Fruit fly (Drosophila melanogaster) whole organism, embryonic: Measurements from ENCODE around the gene CCHa1.

ENCODE experiments used
- CG10209 ChIP-seq: fragments of 200-800 bp; sonication (Bioruptor generic); optimal IDR thresholded peaks from 3 replicates; lab custom pipeline; 2017; ENCODE audit warnings: missing biosample characterization, mild to moderate bottlenecking, missing genetic modification characterization, missing genetic modification reagents
- CG10267 ChIP-seq: fragments of 200-800 bp; sonication (Bioruptor generic); optimal IDR thresholded peaks from 2 replicates; lab custom pipeline; 2018; ENCODE audit warnings: missing biosample characterization, mild to moderate bottlenecking, missing genetic modification characterization, moderate library complexity
- CG11247 ChIP-seq: fragments of 200-800 bp; sonication (Bioruptor generic); IDR thresholded peaks from 2 replicates; pipeline ENCODE4 v1.3.6; 2022; ENCODE audit warnings: missing biosample characterization, missing genetic modification characterization
- CG13775 ChIP-seq: fragments of 200-800 bp; sonication (Bioruptor generic); optimal IDR thresholded peaks from 3 replicates; lab custom pipeline; 2017; ENCODE audit warnings: missing biosample characterization, mild to moderate bottlenecking, missing genetic modification characterization
- CG1529 ChIP-seq: fragments of 200-800 bp; sonication (Bioruptor generic); optimal IDR thresholded peaks from 3 replicates; lab custom pipeline; 2018; ENCODE audit warnings: missing biosample characterization, missing genetic modification characterization
- CG1603 ChIP-seq: fragments of 200-800 bp; sonication (Bioruptor generic); optimal IDR thresholded peaks from 2 replicates; lab custom pipeline; 2019; ENCODE audit warnings: missing biosample characterization, mild to moderate bottlenecking, missing genetic modification characterization, moderate library complexity
- CG17186 ChIP-seq: fragments of 200-800 bp; sonication (Bioruptor generic); optimal IDR thresholded peaks from 3 replicates; lab custom pipeline; 2017; ENCODE audit warnings: missing biosample characterization, missing genetic modification reagents, missing genetic modification characterization
- CG17385 ChIP-seq: fragments of 200-800 bp; sonication (Bioruptor generic); optimal IDR thresholded peaks from 3 replicates; lab custom pipeline; 2018; ENCODE audit warnings: missing biosample characterization, mild to moderate bottlenecking, missing genetic modification characterization
- CG2202 ChIP-seq: fragments of 200-800 bp; sonication (Bioruptor generic); optimal IDR thresholded peaks from 2 replicates; lab custom pipeline; 2018; ENCODE audit warnings: missing biosample characterization, mild to moderate bottlenecking, missing genetic modification characterization
- CG32767 ChIP-seq: fragments of 200-800 bp; sonication (Bioruptor generic); IDR thresholded peaks from 2 replicates; pipeline ENCODE4 v1.3.6; 2022; ENCODE audit warnings: missing biosample characterization, missing genetic modification characterization
- CG34422 ChIP-seq: fragments of 200-800 bp; sonication (Bioruptor generic); IDR thresholded peaks from 3 replicates; pipeline ENCODE4 v1.3.6; 2022; ENCODE audit warnings: missing biosample characterization, missing genetic modification characterization
- CG4360 ChIP-seq: fragments of 200-800 bp; sonication (Bioruptor generic); IDR thresholded peaks from 2 replicates; pipeline ENCODE4 v1.3.6; 2022; ENCODE audit warnings: missing biosample characterization, missing genetic modification characterization
- CG6654 ChIP-seq: fragments of 200-800 bp; sonication (Bioruptor generic); optimal IDR thresholded peaks from 2 replicates; lab custom pipeline; 2017; ENCODE audit warnings: missing biosample characterization, mild to moderate bottlenecking, missing genetic modification characterization
- CG7987 ChIP-seq: fragments of 200-800 bp; sonication (Bioruptor generic); optimal IDR thresholded peaks from 2 replicates; lab custom pipeline; 2018; ENCODE audit warnings: missing biosample characterization, mild to moderate bottlenecking, missing genetic modification characterization, moderate library complexity
- CG8359 ChIP-seq: fragments of 200-800 bp; sonication (Bioruptor generic); optimal IDR thresholded peaks from 2 replicates; lab custom pipeline; 2017; ENCODE audit warnings: missing biosample characterization, mild to moderate bottlenecking, missing genetic modification characterization, borderline replicate concordance
- CG9876 ChIP-seq: fragments of 200-800 bp; sonication (Bioruptor generic); optimal IDR thresholded peaks from 2 replicates; lab custom pipeline; 2016; ENCODE audit warnings: missing biosample characterization, missing genetic modification characterization
- Dbx ChIP-seq: fragments of 200-800 bp; sonication (Bioruptor generic); IDR thresholded peaks from 3 replicates; pipeline ENCODE4 v1.3.6; 2022; ENCODE audit warnings: missing biosample characterization, missing genetic modification characterization
- Dfd ChIP-seq, 2 experiments: fragments of >200 bp; optimal IDR thresholded peaks; 2 replicates each; lab custom pipeline; 2017; ENCODE audit warnings: missing biosample characterization in 2 of 2, missing genetic modification characterization in 2 of 2
- Fer2 ChIP-seq: fragments of 200-800 bp; sonication (Bioruptor generic); optimal IDR thresholded peaks from 2 replicates; lab custom pipeline; 2018; ENCODE audit warnings: missing biosample characterization, mild to moderate bottlenecking, missing genetic modification characterization, moderate library complexity
- Gsc ChIP-seq: fragments of 200-800 bp; sonication (Bioruptor generic); IDR thresholded peaks from 2 replicates; pipeline ENCODE4 v1.3.6; 2022; ENCODE audit warnings: missing biosample characterization, missing genetic modification characterization
- H15 ChIP-seq: fragments of 200-800 bp; sonication (Bioruptor generic); IDR thresholded peaks from 3 replicates; pipeline ENCODE4 v1.3.6; 2022; ENCODE audit warnings: missing biosample characterization, missing genetic modification characterization
- H2.0 ChIP-seq: fragments of 200-800 bp; sonication (Bioruptor generic); IDR thresholded peaks from 2 replicates; pipeline ENCODE4 v1.3.6; 2022; ENCODE audit warnings: missing biosample characterization, missing genetic modification characterization
- Hand ChIP-seq: fragments of 200-800 bp; sonication (Bioruptor generic); optimal IDR thresholded peaks from 2 replicates; lab custom pipeline; 2017; ENCODE audit warnings: mild to moderate bottlenecking, missing biosample characterization, missing genetic modification reagents, missing genetic modification characterization
- HmgD ChIP-seq: fragments of 200-800 bp; sonication (Bioruptor generic); optimal IDR thresholded peaks from 3 replicates; lab custom pipeline; 2016; ENCODE audit warnings: missing biosample characterization, missing genetic modification characterization
- MTF-1 ChIP-seq: fragments of 200-800 bp; sonication (Bioruptor generic); optimal IDR thresholded peaks from 2 replicates; lab custom pipeline; 2018; ENCODE audit warnings: missing biosample characterization, mild to moderate bottlenecking, missing genetic modification characterization, borderline replicate concordance
- Mes4 ChIP-seq: fragments of 200-800 bp; sonication (Bioruptor generic); optimal IDR thresholded peaks from 2 replicates; lab custom pipeline; 2016; ENCODE audit warnings: missing biosample characterization, missing genetic modification characterization
- NFAT ChIP-seq: fragments of 200-800 bp; sonication (Bioruptor generic); IDR thresholded peaks from 2 replicates; pipeline ENCODE4 v1.3.6; 2022; ENCODE audit warnings: missing biosample characterization, missing genetic modification characterization
- NfI ChIP-seq: fragments of 200-800 bp; sonication (Bioruptor generic); optimal IDR thresholded peaks from 3 replicates; lab custom pipeline; 2018; ENCODE audit warnings: missing biosample characterization, mild to moderate bottlenecking, missing genetic modification characterization, moderate library complexity
- Sin3A ChIP-seq: fragments of >200 bp; optimal IDR thresholded peaks from 2 replicates; lab custom pipeline; 2018
- Sry-δ ChIP-seq: fragments of 200-800 bp; sonication (Bioruptor generic); optimal IDR thresholded peaks from 2 replicates; lab custom pipeline; 2016; ENCODE audit warnings: missing biosample characterization, missing genetic modification characterization
- abd-A ChIP-seq: fragments of 200-800 bp; sonication (Bioruptor generic); optimal IDR thresholded peaks from 3 replicates; lab custom pipeline; 2019; ENCODE audit warnings: missing biosample characterization, mild to moderate bottlenecking, missing genetic modification characterization, moderate library complexity
- ap ChIP-seq: fragments of 200-800 bp; sonication (Bioruptor generic); IDR thresholded peaks from 2 replicates; pipeline ENCODE4 v1.3.6; 2022; ENCODE audit warnings: missing biosample characterization, missing genetic modification characterization
- br ChIP-seq: fragments of >200 bp; optimal IDR thresholded peaks from 2 replicates; lab custom pipeline; 2017
- cad ChIP-seq: fragments of >200 bp; optimal IDR thresholded peaks from 2 replicates; lab custom pipeline; 2017; ENCODE audit warnings: missing biosample characterization, missing genetic modification characterization
- dysf ChIP-seq: fragments of 200-800 bp; sonication (Bioruptor generic); IDR thresholded peaks from 3 replicates; pipeline ENCODE4 v1.3.6; 2022; ENCODE audit warnings: missing biosample characterization, missing genetic modification characterization
- emc ChIP-seq: fragments of 200-800 bp; sonication (Bioruptor generic); optimal IDR thresholded peaks from 2 replicates; lab custom pipeline; 2016; ENCODE audit warnings: missing biosample characterization, missing genetic modification characterization
- gem ChIP-seq: fragments of 200-800 bp; sonication (Bioruptor generic); optimal IDR thresholded peaks from 2 replicates; lab custom pipeline; 2019; ENCODE audit warnings: missing biosample characterization, mild to moderate bottlenecking, missing genetic modification characterization, moderate library complexity
- gfzf ChIP-seq: fragments of 200-800 bp; sonication (Bioruptor generic); optimal IDR thresholded peaks from 2 replicates; lab custom pipeline; 2016; ENCODE audit warnings: missing biosample characterization, mild to moderate bottlenecking, missing genetic modification characterization, moderate library complexity
- hbn ChIP-seq: fragments of 200-800 bp; sonication (Bioruptor generic); IDR thresholded peaks from 2 replicates; pipeline ENCODE4 v1.3.6; 2022; ENCODE audit warnings: missing biosample characterization, missing genetic modification characterization; ENCODE audit not compliant: partially characterized antibody
- nau ChIP-seq: fragments of 200-800 bp; sonication (Bioruptor generic); optimal IDR thresholded peaks from 3 replicates; lab custom pipeline; 2017; ENCODE audit warnings: missing biosample characterization, mild to moderate bottlenecking, missing genetic modification characterization, missing genetic modification reagents
- odd ChIP-seq: fragments of 200-800 bp; sonication (Bioruptor generic); optimal IDR thresholded peaks from 2 replicates; lab custom pipeline; 2017; ENCODE audit warnings: missing biosample characterization, mild to moderate bottlenecking, missing genetic modification characterization
- org-1 ChIP-seq: fragments of 200-800 bp; sonication (Bioruptor generic); optimal IDR thresholded peaks from 2 replicates; lab custom pipeline; 2017; ENCODE audit warnings: missing biosample characterization, missing genetic modification characterization
- pnt ChIP-seq: fragments of 200-800 bp; sonication (Bioruptor generic); optimal IDR thresholded peaks from 3 replicates; lab custom pipeline; 2016; ENCODE audit warnings: missing biosample characterization, missing genetic modification characterization
- prd ChIP-seq, 3 experiments: fragments of >200 bp in 2 of 3; fragments of 200-800 bp in 1 of 3; sonication (Bioruptor generic) in 1 of 3; optimal IDR thresholded peaks in 2 of 3; IDR thresholded peaks in 1 of 3; 2 replicates in 2 of 3; 3 replicates in 1 of 3; pipeline versions ENCODE4 v1.3.6 to Lab custom; 2017 to 2022; ENCODE audit warnings: missing biosample characterization in 1 of 3, missing genetic modification characterization in 1 of 3
- schlank ChIP-seq: fragments of 200-800 bp; sonication (Bioruptor generic); optimal IDR thresholded peaks from 2 replicates; lab custom pipeline; 2018; ENCODE audit warnings: missing biosample characterization, mild to moderate bottlenecking, missing genetic modification characterization
- scrt ChIP-seq: fragments of 200-800 bp; sonication (Bioruptor generic); optimal IDR thresholded peaks from 2 replicates; lab custom pipeline; 2018; ENCODE audit warnings: missing biosample characterization, mild to moderate bottlenecking, missing genetic modification characterization, moderate library complexity
- stc ChIP-seq: fragments of 200-800 bp; sonication (Bioruptor generic); IDR thresholded peaks from 2 replicates; pipeline ENCODE4 v1.3.6; 2022; ENCODE audit warnings: missing biosample characterization, missing genetic modification characterization
- tgo ChIP-seq: fragments of 200-800 bp; sonication (Bioruptor generic); IDR thresholded peaks from 3 replicates; pipeline ENCODE4 v1.3.6; 2022; ENCODE audit warnings: missing biosample characterization, missing genetic modification characterization
- tx ChIP-seq: fragments of 200-800 bp; sonication (Bioruptor generic); optimal IDR thresholded peaks from 2 replicates; lab custom pipeline; 2016; ENCODE audit warnings: missing biosample characterization, missing genetic modification characterization
- vvl ChIP-seq: fragments of 200-800 bp; sonication (Bioruptor generic); IDR thresholded peaks from 2 replicates; pipeline ENCODE4 v1.3.6; 2022; ENCODE audit warnings: missing biosample characterization, missing genetic modification characterization

CCHa1 gene

DNA sequence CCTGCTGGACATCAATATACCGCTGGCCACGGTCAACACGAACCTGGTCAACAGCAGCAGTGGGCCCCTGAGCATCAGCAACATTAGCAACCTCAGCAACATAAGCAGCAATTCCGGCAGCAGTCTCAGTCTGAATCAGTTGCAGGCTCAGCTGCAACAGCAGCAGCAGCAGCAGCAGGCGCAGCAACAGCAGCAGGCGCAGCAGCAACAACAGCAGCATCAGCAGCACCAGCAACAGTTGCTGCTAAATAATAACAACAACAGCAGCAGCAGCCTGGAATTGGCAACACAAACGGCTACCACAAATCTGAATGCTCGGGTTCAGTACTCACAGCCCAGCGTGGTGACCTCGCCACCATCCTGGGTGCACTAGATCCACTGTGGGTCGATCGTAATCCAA is 15.1 kb downstream of the CCHa1 start:
- TF ChIP-seq Dfd (GFP tag; optimal IDR thresholded peaks at IDR 0.05; lab: Kevin White, UChicago) (peak in 1 of 2 experiments; percentile 59), CG17186 (GFP tag; lab: Kevin White, UChicago) (no peak)

DNA sequence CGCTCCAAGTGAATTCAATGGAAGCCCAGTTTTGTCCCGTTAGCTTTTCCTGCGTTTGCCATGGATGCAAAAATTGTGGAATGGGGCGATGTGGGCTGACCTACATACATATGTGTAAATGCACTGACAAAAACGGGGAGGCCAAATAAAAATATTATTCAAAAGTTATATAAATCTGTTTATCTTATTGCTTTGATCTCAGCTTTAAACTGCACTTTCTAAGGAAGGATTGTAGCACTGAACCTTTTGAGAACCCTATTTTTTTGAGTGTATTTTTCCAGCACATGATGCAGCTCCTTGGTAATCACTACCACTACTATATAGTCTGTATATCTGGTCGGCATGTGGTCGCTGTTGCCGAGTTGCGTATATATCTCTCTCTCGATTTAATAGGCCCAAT is 19.6 kb downstream of the CCHa1 start:
- no peak for TF ChIP-seq CG4360 (GFP tag; lab: Robert Waterston, UW)
- no peak for TF ChIP-seq NFAT
- TF ChIP-seq br (lab: Kevin White, UChicago) = no peak
- TF ChIP-seq CG17385 = no peak
- no peak for TF ChIP-seq ap (GFP tag; lab: Robert Waterston, UW)
- TF ChIP-seq Fer2 (tag; lab: Kevin White, UChicago) = no peak
- no peak for TF ChIP-seq CG13775
- TF ChIP-seq CG34422 (GFP tag; lab: Robert Waterston, UW) = peak; percentile 53; the same call in 2 of the 3 replicates
- TF ChIP-seq org-1 (GFP tag; lab: Kevin White, UChicago) = no peak
- no peak for TF ChIP-seq CG9876
- peak; percentile 53; the same call in 1 of the 3 replicates for TF ChIP-seq H15 (GFP tag; lab: Robert Waterston, UW)
- peak; percentile 67 for TF ChIP-seq dysf (GFP tag; lab: Robert Waterston, UW)
- TF ChIP-seq abd-A (tag; lab: Kevin White, UChicago) = no peak
- no peak for TF ChIP-seq prd (optimal IDR thresholded peaks at IDR 0.05; lab: Kevin White, UChicago)
- peak; percentile 78 for TF ChIP-seq prd (GFP tag; IDR thresholded peaks at IDR 0.05; lab: Robert Waterston, UW)
- no peak for TF ChIP-seq emc (GFP tag; lab: Kevin White, UChicago)
- no peak for TF ChIP-seq MTF-1 (GFP tag; lab: Kevin White, UChicago)
- TF ChIP-seq CG8359 (GFP tag; lab: Kevin White, UChicago) = no peak
- TF ChIP-seq CG10209 (GFP tag; lab: Kevin White, UChicago) = peak; percentile 9
- no peak for TF ChIP-seq Sin3A (lab: Kevin White, UChicago)
- no peak for TF ChIP-seq CG1529
- peak; percentile 66; the same call in 1 of the 2 replicates for TF ChIP-seq CG11247 (GFP tag; lab: Robert Waterston, UW)
- TF ChIP-seq NfI (GFP tag; lab: Kevin White, UChicago) = no peak
- no peak for TF ChIP-seq CG6654
- TF ChIP-seq stc (GFP tag; lab: Robert Waterston, UW) = peak; percentile 47; the same call in 1 of the 2 replicates
- peak; percentile 24 for TF ChIP-seq scrt (GFP tag; lab: Kevin White, UChicago)
- TF ChIP-seq cad (GFP tag; lab: Kevin White, UChicago) = no peak
- no peak for TF ChIP-seq odd (GFP tag; lab: Kevin White, UChicago)
- peak; percentile 60; the same call in 1 of the 3 replicates for TF ChIP-seq tgo
- TF ChIP-seq schlank (tag; lab: Kevin White, UChicago) = no peak
- TF ChIP-seq Sry-δ = no peak
- no peak for TF ChIP-seq CG32767 (GFP tag; lab: Robert Waterston, UW)
- TF ChIP-seq H2.0 (GFP tag; lab: Robert Waterston, UW) = peak; percentile 44; the same call in 1 of the 2 replicates
- TF ChIP-seq Gsc = no peak
- no peak for TF ChIP-seq CG7987
- TF ChIP-seq CG10267 (tag; lab: Kevin White, UChicago) = peak; percentile 4
- no peak for TF ChIP-seq CG2202
- TF ChIP-seq Hand (GFP tag; lab: Kevin White, UChicago) = no peak
- TF ChIP-seq Mes4 (GFP tag; lab: Kevin White, UChicago) = no peak
- no peak for TF ChIP-seq HmgD (GFP tag; lab: Kevin White, UChicago)
- TF ChIP-seq tx = no peak
- TF ChIP-seq Dbx (GFP tag; lab: Robert Waterston, UW) = no peak
- TF ChIP-seq CG1603 (tag; lab: Kevin White, UChicago) = no peak
- no peak for TF ChIP-seq hbn (GFP tag; lab: Robert Waterston, UW)
- peak; percentile 51 for TF ChIP-seq gem (tag; lab: Kevin White, UChicago)
- TF ChIP-seq vvl (GFP tag; lab: Robert Waterston, UW) = peak; percentile 66
- no peak for TF ChIP-seq gfzf (GFP tag; lab: Kevin White, UChicago)
- TF ChIP-seq pnt (GFP tag; lab: Kevin White, UChicago) = no peak
- TF ChIP-seq nau (GFP tag; lab: Kevin White, UChicago) = peak; percentile 26
